Fruit fly (Drosophila melanogaster) whole organism, embryonic: ENCODE measurements around the gene Max.
A peak's percentile ranks its signal among the peaks of the same experiment; 100 is the strongest.

Experiments
- CG11504 ChIP-seq: fragments of 200-800 bp; sonication (Bioruptor generic); optimal IDR thresholded peaks from 3 replicates; lab custom pipeline; 2019; ENCODE audit warnings: missing biosample characterization, mild to moderate bottlenecking, missing genetic modification characterization, moderate library complexity
- CG11560 ChIP-seq: fragments of 200-800 bp; sonication (Bioruptor generic); IDR thresholded peaks from 3 replicates; pipeline ENCODE4 v1.3.6; 2022; ENCODE audit warnings: missing biosample characterization, missing genetic modification characterization
- CG11696 ChIP-seq: fragments of 200-800 bp; sonication (Bioruptor generic); IDR thresholded peaks from 2 replicates; pipeline ENCODE4 v1.3.6; 2022; ENCODE audit warnings: missing biosample characterization, missing genetic modification characterization
- CG12299 ChIP-seq: fragments of 200-800 bp; sonication (Bioruptor generic); optimal IDR thresholded peaks from 2 replicates; lab custom pipeline; 2018; ENCODE audit warnings: missing biosample characterization, mild to moderate bottlenecking, missing genetic modification characterization
- CG12744 ChIP-seq: fragments of 200-800 bp; sonication (Bioruptor generic); optimal IDR thresholded peaks from 2 replicates; lab custom pipeline; 2016; ENCODE audit warnings: missing biosample characterization, missing genetic modification characterization
- CG13894 ChIP-seq: fragments of 200-800 bp; sonication (Bioruptor generic); optimal IDR thresholded peaks from 3 replicates; lab custom pipeline; 2018; ENCODE audit warnings: missing biosample characterization, mild to moderate bottlenecking, missing genetic modification characterization, moderate library complexity
- CG14667 ChIP-seq: fragments of 200-800 bp; sonication (Bioruptor generic); IDR thresholded peaks from 2 replicates; pipeline ENCODE4 v1.3.6; 2022; ENCODE audit warnings: missing biosample characterization, missing genetic modification characterization
- CG16815 ChIP-seq: fragments of 200-800 bp; sonication (Bioruptor generic); optimal IDR thresholded peaks from 3 replicates; lab custom pipeline; 2017; ENCODE audit warnings: missing biosample characterization, mild to moderate bottlenecking, missing genetic modification characterization
- CG17328 ChIP-seq: fragments of 200-800 bp; sonication (Bioruptor generic); IDR thresholded peaks from 2 replicates; pipeline ENCODE4 v1.3.6; 2022; ENCODE audit warnings: missing biosample characterization, missing genetic modification characterization
- CG17802 ChIP-seq: fragments of 200-800 bp; sonication (Bioruptor generic); optimal IDR thresholded peaks from 2 replicates; lab custom pipeline; 2018; ENCODE audit warnings: missing biosample characterization, mild to moderate bottlenecking, missing genetic modification characterization, moderate library complexity
- CG18619 ChIP-seq: fragments of 200-800 bp; sonication (Bioruptor generic); optimal IDR thresholded peaks from 3 replicates; lab custom pipeline; 2017; ENCODE audit warnings: missing biosample characterization, mild to moderate bottlenecking, missing genetic modification characterization
- CG34376 ChIP-seq: fragments of 200-800 bp; sonication (Bioruptor generic); optimal IDR thresholded peaks from 2 replicates; lab custom pipeline; 2018; ENCODE audit warnings: missing biosample characterization, mild to moderate bottlenecking, missing genetic modification characterization
- CG3995 ChIP-seq: fragments of 200-800 bp; sonication (Bioruptor generic); optimal IDR thresholded peaks from 3 replicates; lab custom pipeline; 2016; ENCODE audit warnings: missing biosample characterization, missing genetic modification characterization
- CG42726 ChIP-seq: fragments of 200-800 bp; sonication (Bioruptor generic); IDR thresholded peaks from 2 replicates; pipeline ENCODE4 v1.3.6; 2022; ENCODE audit warnings: missing biosample characterization, missing genetic modification characterization; ENCODE audit not compliant: partially characterized antibody
- CG4328 ChIP-seq: fragments of 200-800 bp; sonication (Bioruptor generic); optimal IDR thresholded peaks from 3 replicates; lab custom pipeline; 2017; ENCODE audit warnings: missing biosample characterization, missing genetic modification reagents, missing genetic modification characterization
- CG5180 ChIP-seq: fragments of 200-800 bp; sonication (Bioruptor generic); optimal IDR thresholded peaks from 3 replicates; lab custom pipeline; 2017; ENCODE audit warnings: missing biosample characterization, missing genetic modification characterization, mild to moderate bottlenecking, moderate library complexity, missing genetic modification reagents
- CG6175 ChIP-seq: fragments of 200-800 bp; sonication (Bioruptor generic); IDR thresholded peaks from 3 replicates; pipeline ENCODE4 v1.3.6; 2022; ENCODE audit warnings: missing biosample characterization, missing genetic modification characterization
- CG7928 ChIP-seq: fragments of 200-800 bp; sonication (Bioruptor generic); optimal IDR thresholded peaks from 2 replicates; lab custom pipeline; 2017; ENCODE audit warnings: missing biosample characterization, mild to moderate bottlenecking, missing genetic modification characterization
- CG9609 ChIP-seq: fragments of 200-800 bp; sonication (Bioruptor generic); optimal IDR thresholded peaks from 3 replicates; lab custom pipeline; 2016; ENCODE audit warnings: missing biosample characterization, missing genetic modification characterization
- Doc2 ChIP-seq: fragments of 200-800 bp; sonication (Bioruptor generic); IDR thresholded peaks from 2 replicates; pipeline ENCODE4 v1.3.6; 2022; ENCODE audit warnings: missing biosample characterization, missing genetic modification characterization
- H15 ChIP-seq: fragments of 200-800 bp; sonication (Bioruptor generic); IDR thresholded peaks from 3 replicates; pipeline ENCODE4 v1.3.6; 2022; ENCODE audit warnings: missing biosample characterization, missing genetic modification characterization
- Hr39 ChIP-seq: fragments of >200 bp; optimal IDR thresholded peaks from 2 replicates; lab custom pipeline; 2017
- Hr51 ChIP-seq, 2 experiments: fragments of 200-800 bp; sonication (Bioruptor generic); optimal IDR thresholded peaks; 2 replicates in 1 of 2; 3 replicates in 1 of 2; lab custom pipeline; 2016 to 2018; ENCODE audit warnings: missing biosample characterization in 2 of 2, missing genetic modification characterization in 2 of 2, mild to moderate bottlenecking in 1 of 2, moderate library complexity in 1 of 2
- Ravus ChIP-seq: fragments of 200-800 bp; sonication (Bioruptor generic); IDR thresholded peaks from 2 replicates; pipeline ENCODE4 v1.3.6; 2022; ENCODE audit warnings: missing biosample characterization, missing genetic modification characterization
- Rfx ChIP-seq: fragments of 200-800 bp; sonication (Bioruptor generic); IDR thresholded peaks from 2 replicates; pipeline ENCODE4 v1.3.6; 2022; ENCODE audit warnings: missing biosample characterization, missing genetic modification characterization
- Side ChIP-seq: fragments of 200-800 bp; sonication (Bioruptor generic); optimal IDR thresholded peaks from 2 replicates; lab custom pipeline; 2016; ENCODE audit warnings: missing biosample characterization, missing genetic modification characterization
- Sox100B ChIP-seq: fragments of 200-800 bp; sonication (Bioruptor generic); optimal IDR thresholded peaks from 3 replicates; lab custom pipeline; 2018; ENCODE audit warnings: missing biosample characterization, mild to moderate bottlenecking, missing genetic modification characterization
- Stat92E ChIP-seq, 3 experiments: fragments of >200 bp in 2 of 3; fragments of 200-800 bp in 1 of 3; sonication (Bioruptor generic) in 1 of 3; optimal IDR thresholded peaks; 2 replicates each; lab custom pipeline; 2017 to 2019; ENCODE audit warnings: missing biosample characterization in 3 of 3, missing genetic modification characterization in 3 of 3, mild to moderate bottlenecking in 1 of 3, moderate library complexity in 1 of 3
- Xrp1 ChIP-seq: fragments of 200-800 bp; sonication (Bioruptor generic); IDR thresholded peaks from 2 replicates; pipeline ENCODE4 v1.3.6; 2022; ENCODE audit warnings: missing biosample characterization, missing genetic modification characterization
- ato ChIP-seq: fragments of 200-800 bp; sonication (Bioruptor generic); IDR thresholded peaks from 2 replicates; pipeline ENCODE4 v1.3.6; 2022; ENCODE audit warnings: missing biosample characterization, missing genetic modification characterization; ENCODE audit not compliant: partially characterized antibody
- bcd ChIP-seq: fragments of 200-800 bp; sonication (Bioruptor generic); optimal IDR thresholded peaks from 2 replicates; lab custom pipeline; 2017; ENCODE audit warnings: missing biosample characterization, mild to moderate bottlenecking, missing genetic modification characterization
- chinmo ChIP-seq: fragments of 200-800 bp; sonication (Bioruptor generic); IDR thresholded peaks from 4 replicates; pipeline ENCODE4 v1.3.6; 2022; ENCODE audit warnings: missing biosample characterization, missing genetic modification characterization; ENCODE audit not compliant: partially characterized antibody
- emc ChIP-seq: fragments of 200-800 bp; sonication (Bioruptor generic); optimal IDR thresholded peaks from 2 replicates; lab custom pipeline; 2016; ENCODE audit warnings: missing biosample characterization, missing genetic modification characterization
- fd64A ChIP-seq: fragments of 200-800 bp; sonication (Bioruptor generic); optimal IDR thresholded peaks from 3 replicates; lab custom pipeline; 2018; ENCODE audit warnings: missing biosample characterization, mild to moderate bottlenecking, missing genetic modification characterization
- gem ChIP-seq: fragments of 200-800 bp; sonication (Bioruptor generic); optimal IDR thresholded peaks from 2 replicates; lab custom pipeline; 2019; ENCODE audit warnings: missing biosample characterization, mild to moderate bottlenecking, missing genetic modification characterization, moderate library complexity
- her ChIP-seq: fragments of 200-800 bp; sonication (Bioruptor generic); optimal IDR thresholded peaks from 2 replicates; lab custom pipeline; 2016; ENCODE audit warnings: missing biosample characterization, missing genetic modification characterization
- hkb ChIP-seq, 2 experiments: fragments of 200-800 bp in 1 of 2; fragments of >200 bp in 1 of 2; sonication (Bioruptor generic) in 1 of 2; IDR thresholded peaks in 1 of 2; optimal IDR thresholded peaks in 1 of 2; 2 replicates each; pipeline versions ENCODE4 v1.3.6 to Lab custom; 2017 to 2022; ENCODE audit warnings: missing biosample characterization in 1 of 2, missing genetic modification characterization in 1 of 2
- hth ChIP-seq: fragments of >200 bp; optimal IDR thresholded peaks from 2 replicates; lab custom pipeline; 2017; ENCODE audit warnings: inconsistent platforms
- jumu ChIP-seq: fragments of 200-800 bp; sonication (Bioruptor generic); optimal IDR thresholded peaks from 3 replicates; lab custom pipeline; 2016; ENCODE audit warnings: missing biosample characterization, missing genetic modification characterization
- kay ChIP-seq: fragments of 200-800 bp; sonication (Bioruptor generic); optimal IDR thresholded peaks from 2 replicates; lab custom pipeline; 2016; ENCODE audit warnings: missing biosample characterization, missing genetic modification characterization
- lov ChIP-seq, 2 experiments: fragments of 200-800 bp in 1 of 2; fragments of >200 bp in 1 of 2; sonication (Bioruptor generic) in 1 of 2; IDR thresholded peaks in 1 of 2; optimal IDR thresholded peaks in 1 of 2; 2 replicates in 1 of 2; 3 replicates in 1 of 2; pipeline versions ENCODE4 v1.3.6 to Lab custom; 2017 to 2022; ENCODE audit warnings: missing biosample characterization in 1 of 2, missing genetic modification characterization in 1 of 2
- nom ChIP-seq: fragments of 200-800 bp; sonication (Bioruptor generic); optimal IDR thresholded peaks from 2 replicates; lab custom pipeline; 2017; ENCODE audit warnings: missing biosample characterization, missing genetic modification characterization, mild to moderate bottlenecking, moderate library complexity, missing genetic modification reagents
- prd ChIP-seq, 3 experiments: fragments of >200 bp in 2 of 3; fragments of 200-800 bp in 1 of 3; sonication (Bioruptor generic) in 1 of 3; optimal IDR thresholded peaks in 2 of 3; IDR thresholded peaks in 1 of 3; 2 replicates in 2 of 3; 3 replicates in 1 of 3; pipeline versions ENCODE4 v1.3.6 to Lab custom; 2017 to 2022; ENCODE audit warnings: missing biosample characterization in 1 of 3, missing genetic modification characterization in 1 of 3
- pum ChIP-seq: fragments of 200-800 bp; sonication (Bioruptor generic); optimal IDR thresholded peaks from 2 replicates; lab custom pipeline; 2016; ENCODE audit warnings: missing biosample characterization, missing genetic modification characterization
- ro ChIP-seq: fragments of 200-800 bp; sonication (Bioruptor generic); IDR thresholded peaks from 2 replicates; pipeline ENCODE4 v1.3.6; 2022; ENCODE audit warnings: missing biosample characterization, missing genetic modification characterization
- slbo ChIP-seq: fragments of 200-800 bp; sonication (Bioruptor generic); IDR thresholded peaks from 2 replicates; pipeline ENCODE4 v1.3.6; 2022; ENCODE audit warnings: missing biosample characterization, missing genetic modification characterization
- ssp ChIP-seq: fragments of 200-800 bp; sonication (Bioruptor generic); IDR thresholded peaks from 2 replicates; pipeline ENCODE4 v1.3.6; 2022; ENCODE audit warnings: missing biosample characterization, missing genetic modification characterization
- vvl ChIP-seq: fragments of 200-800 bp; sonication (Bioruptor generic); IDR thresholded peaks from 2 replicates; pipeline ENCODE4 v1.3.6; 2022; ENCODE audit warnings: missing biosample characterization, missing genetic modification characterization
- zen ChIP-seq: fragments of 200-800 bp; sonication (Bioruptor generic); optimal IDR thresholded peaks from 3 replicates; lab custom pipeline; 2018; ENCODE audit warnings: missing biosample characterization, mild to moderate bottlenecking, missing genetic modification characterization, moderate library complexity

Max gene

DNA sequence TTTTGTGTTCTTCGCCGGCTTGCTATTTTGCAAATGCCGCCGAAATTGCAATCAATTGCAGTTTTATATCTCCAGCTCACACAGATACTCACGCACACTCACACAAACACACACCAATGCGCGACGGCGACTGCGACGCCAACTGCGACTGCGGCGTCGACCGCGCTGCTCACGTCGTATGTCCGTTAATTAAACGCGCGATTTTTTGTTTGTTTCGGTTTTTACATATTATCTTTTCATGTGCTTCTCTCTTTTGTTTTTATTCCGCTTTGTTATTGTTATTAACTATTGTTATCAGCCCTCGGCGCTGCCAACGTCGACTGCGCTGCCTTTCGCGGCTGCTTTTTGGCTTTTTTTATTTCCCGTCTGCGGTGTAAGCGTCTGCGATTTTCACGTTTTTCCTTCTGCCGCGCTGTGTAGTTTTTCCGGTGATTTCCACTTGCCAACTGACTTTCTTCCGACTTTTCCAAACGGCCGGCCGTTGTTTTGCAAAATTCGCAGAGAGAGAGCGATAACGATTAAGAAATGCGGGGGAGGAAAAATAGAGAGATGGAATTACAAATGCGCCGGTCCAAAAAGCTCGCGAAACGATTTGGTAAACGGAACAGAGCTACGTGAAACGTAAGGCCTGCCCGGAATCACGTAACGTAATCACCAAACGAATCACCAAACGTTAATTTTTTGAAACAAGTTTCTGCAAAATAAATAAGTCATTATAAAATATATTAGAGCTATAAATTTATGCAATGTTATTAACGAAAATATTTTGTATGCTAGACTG is 28.9 kb downstream of the Max start, which contains the start of gene fz2 (continued):
- no peak for TF ChIP-seq CG17802
- TF ChIP-seq CG5180, result no peak
- no peak for TF ChIP-seq CG12744 (GFP tag; lab: Kevin White, UChicago)
- TF ChIP-seq CG4328, result no peak
- no peak for TF ChIP-seq CG42726
- no peak for TF ChIP-seq CG13894 (tag; lab: Kevin White, UChicago)
- TF ChIP-seq kay (GFP tag; lab: Kevin White, UChicago), result no peak
- TF ChIP-seq bcd (GFP tag; lab: Kevin White, UChicago), result no peak
- TF ChIP-seq H15, result no peak
- TF ChIP-seq CG12299 (tag; lab: Kevin White, UChicago), result no peak
- no peak for TF ChIP-seq Stat92E (GFP tag; optimal IDR thresholded peaks at IDR 0.05; lab: Kevin White, UChicago)
- 0 out of 4 replicates have a peak, but pooled peaks have one; percentile 50 for TF ChIP-seq chinmo (GFP tag; lab: Robert Waterston, UW)
- TF ChIP-seq vvl (GFP tag; lab: Robert Waterston, UW), result no peak
- no peak for TF ChIP-seq pum
- no peak for TF ChIP-seq Rfx (GFP tag; lab: Robert Waterston, UW)
- no peak for TF ChIP-seq ato (GFP tag; lab: Robert Waterston, UW)
- TF ChIP-seq CG9609 (GFP tag; lab: Kevin White, UChicago), result no peak
- TF ChIP-seq CG11504 (tag; lab: Kevin White, UChicago), result no peak
- TF ChIP-seq CG6175 (GFP tag; lab: Robert Waterston, UW), result no peak
- no peak for TF ChIP-seq gem (tag; lab: Kevin White, UChicago)
- TF ChIP-seq jumu (GFP tag; lab: Kevin White, UChicago), result no peak
- no peak for TF ChIP-seq CG17328 (GFP tag; lab: Robert Waterston, UW)
- TF ChIP-seq CG14667, result no peak
- no peak for TF ChIP-seq CG7928
- no peak for TF ChIP-seq ssp (GFP tag; lab: Robert Waterston, UW)
- TF ChIP-seq slbo (GFP tag; lab: Robert Waterston, UW), result no peak
- TF ChIP-seq CG16815 (GFP tag; lab: Kevin White, UChicago), result no peak
- peak in 1 of 2 experiments; percentile 0 for TF ChIP-seq Hr51 (GFP tag; optimal IDR thresholded peaks at IDR 0.05; lab: Kevin White, UChicago)
- no peak for TF ChIP-seq lov (optimal IDR thresholded peaks at IDR 0.05; lab: Kevin White, UChicago)
- no peak for TF ChIP-seq lov (GFP tag; IDR thresholded peaks at IDR 0.05; lab: Robert Waterston, UW)
- TF ChIP-seq Side (GFP tag; lab: Kevin White, UChicago), result no peak
- TF ChIP-seq CG11560 (tag; lab: Robert Waterston, UW), result no peak
- TF ChIP-seq zen, result no peak
- TF ChIP-seq CG18619 (GFP tag; lab: Kevin White, UChicago), result no peak
- TF ChIP-seq Doc2 (GFP tag; lab: Robert Waterston, UW), result no peak
- TF ChIP-seq hkb (optimal IDR thresholded peaks at IDR 0.05; lab: Kevin White, UChicago), result no peak
- TF ChIP-seq hkb (GFP tag; IDR thresholded peaks at IDR 0.05; lab: Robert Waterston, UW), result no peak
- no peak for TF ChIP-seq her (GFP tag; lab: Kevin White, UChicago)
- TF ChIP-seq Xrp1 (GFP tag; lab: Robert Waterston, UW), result no peak
- TF ChIP-seq Ravus (GFP tag; lab: Robert Waterston, UW), result no peak
- no peak for TF ChIP-seq fd64A
- TF ChIP-seq CG3995 (GFP tag; lab: Kevin White, UChicago), result no peak
- TF ChIP-seq CG34376 (GFP tag; lab: Kevin White, UChicago), result peak; percentile 27
- no peak for TF ChIP-seq Sox100B (GFP tag; lab: Kevin White, UChicago)
- TF ChIP-seq Hr39 (lab: Kevin White, UChicago), result no peak
- TF ChIP-seq hth (lab: Kevin White, UChicago), result no peak
- no peak for TF ChIP-seq nom (GFP tag; lab: Kevin White, UChicago)
- no peak for TF ChIP-seq ro (GFP tag; lab: Robert Waterston, UW)
- TF ChIP-seq prd (optimal IDR thresholded peaks at IDR 0.05; lab: Kevin White, UChicago), result no peak
- TF ChIP-seq prd (GFP tag; IDR thresholded peaks at IDR 0.05; lab: Robert Waterston, UW), result no peak
- TF ChIP-seq CG11696, result no peak
- TF ChIP-seq emc, result no peak
